Fruit fly (Drosophila melanogaster) whole organism, prepupa: ENCODE data around the gene CG34323.

ENCODE experiments used
- Blimp-1 ChIP-seq: fragments of 200-800 bp; sonication (Bioruptor generic); optimal IDR thresholded peaks from 3 replicates; lab custom pipeline; 2017; ENCODE audit warnings: missing biosample characterization, missing genetic modification characterization, mild to moderate bottlenecking, moderate library complexity, missing genetic modification reagents
- CG11294 ChIP-seq: fragments of 200-800 bp; sonication (Bioruptor generic); IDR thresholded peaks from 2 replicates; pipeline ENCODE4 v1.3.6; 2022; ENCODE audit warnings: missing biosample characterization, missing genetic modification characterization
- CG11762 ChIP-seq: fragments of 200-800 bp; sonication (Bioruptor generic); optimal IDR thresholded peaks from 3 replicates; lab custom pipeline; 2016; ENCODE audit warnings: missing biosample characterization, missing genetic modification characterization; ENCODE audit not compliant: insufficient read depth
- CG16779 ChIP-seq: fragments of 200-800 bp; sonication (Bioruptor generic); optimal IDR thresholded peaks from 3 replicates; lab custom pipeline; 2017; ENCODE audit warnings: missing biosample characterization, mild to moderate bottlenecking, missing genetic modification characterization
- CG4318 ChIP-seq: fragments of 200-800 bp; sonication (Bioruptor generic); optimal IDR thresholded peaks from 3 replicates; lab custom pipeline; 2017; ENCODE audit warnings: missing biosample characterization, mild to moderate bottlenecking, missing genetic modification characterization
- CG8119 ChIP-seq: fragments of 200-800 bp; sonication (Bioruptor generic); IDR thresholded peaks from 3 replicates; pipeline ENCODE4 v1.3.6; 2022; ENCODE audit warnings: missing biosample characterization, missing genetic modification characterization
- Eip75B ChIP-seq: fragments of 200-800 bp; sonication (Bioruptor generic); optimal IDR thresholded peaks from 3 replicates; lab custom pipeline; 2016; ENCODE audit warnings: missing biosample characterization, missing genetic modification characterization
- Hr38 ChIP-seq: sonication (Bioruptor generic); optimal IDR thresholded peaks from 2 replicates; lab custom pipeline; 2016; ENCODE audit warnings: missing biosample characterization, missing genetic modification characterization
- Hr39 ChIP-seq: fragments of 200-800 bp; sonication (Bioruptor generic); optimal IDR thresholded peaks from 2 replicates; lab custom pipeline; 2016; ENCODE audit warnings: missing biosample characterization, missing genetic modification characterization
- Hr4 ChIP-seq: fragments of 200-800 bp; sonication (Bioruptor generic); optimal IDR thresholded peaks from 3 replicates; lab custom pipeline; 2016; ENCODE audit warnings: missing biosample characterization, missing genetic modification characterization
- Sox102F ChIP-seq: fragments of 200-800 bp; sonication (Bioruptor generic); optimal IDR thresholded peaks from 2 replicates; lab custom pipeline; 2016; ENCODE audit warnings: missing biosample characterization, mild to moderate bottlenecking, missing genetic modification characterization
- dsx ChIP-seq: fragments of 200-800 bp; optimal IDR thresholded peaks from 3 replicates; lab custom pipeline; 2019; ENCODE audit warnings: missing biosample characterization, mild to moderate bottlenecking, missing genetic modification characterization, moderate library complexity; ENCODE audit not compliant: poor library complexity, severe bottlenecking
- lz ChIP-seq: fragments of 200-800 bp; sonication (Bioruptor generic); optimal IDR thresholded peaks from 3 replicates; lab custom pipeline; 2016; ENCODE audit warnings: missing biosample characterization, missing genetic modification characterization

dm6 chrX:12035207-12035606 lies 35.0 kb upstream of the CG34323 start:
- TF ChIP-seq dsx, result no peak
- TF ChIP-seq CG16779 (tag; lab: Kevin White, UChicago), result no peak
- TF ChIP-seq Blimp-1 (GFP tag; lab: Kevin White, UChicago), result no peak
- TF ChIP-seq CG11762, result no peak
- no peak for TF ChIP-seq CG4318
- TF ChIP-seq CG11294 (GFP tag; lab: Robert Waterston, UW), result no peak
- TF ChIP-seq Hr39 (GFP tag; lab: Kevin White, UChicago), result no peak
- TF ChIP-seq lz (GFP tag; lab: Kevin White, UChicago), result no peak
- TF ChIP-seq Eip75B (GFP tag; lab: Kevin White, UChicago), result no peak
- no peak for TF ChIP-seq Hr38 (GFP tag; lab: Kevin White, UChicago)
- TF ChIP-seq Hr4 (GFP tag; lab: Kevin White, UChicago), result no peak
- no peak for TF ChIP-seq CG8119 (GFP tag; lab: Robert Waterston, UW)
- TF ChIP-seq Sox102F (GFP tag; lab: Kevin White, UChicago), result no peak
